Worm (Caenorhabditis elegans) whole organism, late embryonic: ENCODE measurements around the gene bli-2.
A peak's percentile ranks its signal among the peaks of the same experiment; 100 is the strongest.

Source experiments
- C08G9.2 ChIP-seq: sonication (generic microtip); optimal IDR thresholded peaks from 2 replicates; lab custom pipeline; 2016; ENCODE audit warnings: mild to moderate bottlenecking, missing genetic modification characterization, moderate library complexity, missing compliant biosample characterization
- K09A11.1 ChIP-seq: sonication (generic microtip); optimal IDR thresholded peaks from 2 replicates; lab custom pipeline; 2017; ENCODE audit warnings: antibody characterized with exemption, mild to moderate bottlenecking, missing genetic modification characterization, missing compliant biosample characterization; ENCODE audit not compliant: insufficient read depth
- Y22D7AL.16 ChIP-seq: sonication (generic microtip); optimal IDR thresholded peaks from 2 replicates; lab custom pipeline; 2016; ENCODE audit warnings: missing genetic modification characterization, missing compliant biosample characterization
- ahr-1 ChIP-seq: sonication (generic microtip); optimal IDR thresholded peaks from 2 replicates; lab custom pipeline; 2016; ENCODE audit warnings: missing genetic modification characterization, missing compliant biosample characterization
- ama-1 ChIP-seq: fragments of 150-350 bp; optimal IDR thresholded peaks from 2 replicates; lab custom pipeline; 2014
- ceh-14 ChIP-seq: sonication (generic microtip); optimal IDR thresholded peaks from 2 replicates; lab custom pipeline; 2016; ENCODE audit warnings: missing genotype, missing genetic modification characterization, missing compliant biosample characterization
- ceh-18 ChIP-seq: sonication (generic microtip); optimal IDR thresholded peaks from 2 replicates; lab custom pipeline; 2016; ENCODE audit warnings: missing genetic modification characterization, missing compliant biosample characterization
- ceh-2 ChIP-seq: sonication (generic microtip); optimal IDR thresholded peaks from 2 replicates; lab custom pipeline; 2016; ENCODE audit warnings: missing genotype, missing genetic modification characterization, missing compliant biosample characterization
- ceh-24 ChIP-seq: sonication (generic microtip); optimal IDR thresholded peaks from 2 replicates; lab custom pipeline; 2016; ENCODE audit warnings: mild to moderate bottlenecking, missing genetic modification characterization, missing compliant biosample characterization
- ceh-30 ChIP-seq: fragments of 150-350 bp; optimal IDR thresholded peaks from 2 replicates; lab custom pipeline; 2014; ENCODE audit warnings: missing biosample characterization, missing genetic modification characterization
- ceh-45 ChIP-seq: fragments of 200-800 bp; sonication (Bioruptor generic); IDR thresholded peaks from 2 replicates; pipeline ENCODE4 v1.3.6; 2022; ENCODE audit warnings: missing genetic modification reagents, missing genetic modification characterization, missing compliant biosample characterization
- ceh-6 ChIP-seq: fragments of 200-800 bp; sonication (Bioruptor generic); optimal IDR thresholded peaks from 2 replicates; lab custom pipeline; 2018; ENCODE audit warnings: mild to moderate bottlenecking, missing genetic modification characterization, missing compliant biosample characterization
- ceh-9 ChIP-seq: sonication (generic microtip); optimal IDR thresholded peaks from 2 replicates; lab custom pipeline; 2016; ENCODE audit warnings: mild to moderate bottlenecking, missing genetic modification characterization, inconsistent platforms, missing compliant biosample characterization
- dmd-4 ChIP-seq: sonication (generic microtip); optimal IDR thresholded peaks from 2 replicates; lab custom pipeline; 2016; ENCODE audit warnings: borderline replicate concordance, missing genetic modification characterization, missing compliant biosample characterization
- elt-2 ChIP-seq: sonication (generic microtip); optimal IDR thresholded peaks from 2 replicates; lab custom pipeline; 2016; ENCODE audit warnings: missing genetic modification reagents, missing genetic modification characterization, missing compliant biosample characterization
- ets-4 ChIP-seq: sonication (generic microtip); optimal IDR thresholded peaks from 2 replicates; lab custom pipeline; 2016; ENCODE audit warnings: missing genetic modification characterization, missing compliant biosample characterization
- eyg-1 ChIP-seq: sonication (generic microtip); optimal IDR thresholded peaks from 2 replicates; lab custom pipeline; 2016; ENCODE audit warnings: missing genotype, missing genetic modification characterization, missing compliant biosample characterization
- fax-1 ChIP-seq: sonication (generic microtip); optimal IDR thresholded peaks from 2 replicates; lab custom pipeline; 2016; ENCODE audit warnings: missing genotype, missing genetic modification characterization, missing compliant biosample characterization
- fkh-10 ChIP-seq: fragments of 150-350 bp; optimal IDR thresholded peaks from 2 replicates; lab custom pipeline; 2014; ENCODE audit warnings: missing biosample characterization, missing genetic modification reagents, missing genetic modification characterization
- fkh-6 ChIP-seq: sonication (generic microtip); optimal IDR thresholded peaks from 2 replicates; lab custom pipeline; 2016; ENCODE audit warnings: missing genetic modification characterization, missing compliant biosample characterization
- hlh-13 ChIP-seq: fragments of 200-800 bp; sonication (Bioruptor generic); optimal IDR thresholded peaks from 2 replicates; lab custom pipeline; 2018; ENCODE audit warnings: mild to moderate bottlenecking, missing genetic modification characterization, missing compliant biosample characterization
- hlh-15 ChIP-seq: sonication (generic microtip); optimal IDR thresholded peaks from 2 replicates; lab custom pipeline; 2016; ENCODE audit warnings: missing genetic modification characterization, missing compliant biosample characterization
- hlh-30 ChIP-seq: sonication (generic microtip); optimal IDR thresholded peaks from 2 replicates; lab custom pipeline; 2017; ENCODE audit warnings: antibody characterized with exemption, missing genetic modification characterization, missing compliant biosample characterization; ENCODE audit not compliant: insufficient read depth
- hlh-8 ChIP-seq: sonication (generic microtip); optimal IDR thresholded peaks from 2 replicates; lab custom pipeline; 2016; ENCODE audit warnings: missing genotype, missing genetic modification characterization, missing compliant biosample characterization
- lin-11 ChIP-seq: fragments of 200-800 bp; sonication (Bioruptor generic); optimal IDR thresholded peaks from 2 replicates; lab custom pipeline; 2018; ENCODE audit warnings: mild to moderate bottlenecking, missing genetic modification characterization, missing compliant biosample characterization
- madf-2 ChIP-seq: sonication (generic microtip); optimal IDR thresholded peaks from 2 replicates; lab custom pipeline; 2017; ENCODE audit warnings: missing genetic modification characterization, missing compliant biosample characterization
- mec-3 ChIP-seq: sonication (generic microtip); optimal IDR thresholded peaks from 2 replicates; lab custom pipeline; 2016; ENCODE audit warnings: borderline replicate concordance, missing genetic modification characterization, missing compliant biosample characterization
- nhr-11 ChIP-seq: fragments of 150-350 bp; optimal IDR thresholded peaks from 2 replicates; lab custom pipeline; 2014; ENCODE audit warnings: missing biosample characterization, missing genetic modification characterization
- nhr-232 ChIP-seq: sonication (generic microtip); optimal IDR thresholded peaks from 2 replicates; lab custom pipeline; 2016; ENCODE audit warnings: missing genetic modification characterization, missing compliant biosample characterization
- npax-4 ChIP-seq: sonication (generic microtip); optimal IDR thresholded peaks from 2 replicates; lab custom pipeline; 2016; ENCODE audit warnings: missing genetic modification characterization, missing compliant biosample characterization
- odd-2 ChIP-seq: sonication (generic microtip); optimal IDR thresholded peaks from 2 replicates; lab custom pipeline; 2017; ENCODE audit warnings: antibody characterized with exemption, mild to moderate bottlenecking, missing genetic modification characterization, missing compliant biosample characterization
- pha-2 ChIP-seq: sonication (generic microtip); optimal IDR thresholded peaks from 2 replicates; lab custom pipeline; 2017; ENCODE audit warnings: mild to moderate bottlenecking, missing genetic modification characterization, missing compliant biosample characterization
- ref-2 ChIP-seq: sonication (generic microtip); optimal IDR thresholded peaks from 2 replicates; lab custom pipeline; 2016; ENCODE audit warnings: missing genetic modification characterization, missing compliant biosample characterization
- rnt-1 ChIP-seq: sonication (generic microtip); optimal IDR thresholded peaks from 2 replicates; lab custom pipeline; 2016; ENCODE audit warnings: missing genetic modification characterization, missing compliant biosample characterization
- sdc-2 ChIP-seq: sonication (generic microtip); optimal IDR thresholded peaks from 2 replicates; lab custom pipeline; 2016; ENCODE audit warnings: missing genotype, missing genetic modification characterization, missing compliant biosample characterization
- sox-2 ChIP-seq: fragments of 200-800 bp; sonication (Bioruptor generic); IDR thresholded peaks from 2 replicates; pipeline ENCODE4 v1.3.6; 2022; ENCODE audit warnings: missing genetic modification reagents, missing genetic modification characterization, missing compliant biosample characterization
- sox-4 ChIP-seq: sonication (generic microtip); optimal IDR thresholded peaks from 2 replicates; lab custom pipeline; 2017; ENCODE audit warnings: mild to moderate bottlenecking, missing genetic modification characterization, inconsistent platforms, missing compliant biosample characterization
- tbx-2 ChIP-seq: sonication (generic microtip); optimal IDR thresholded peaks from 2 replicates; lab custom pipeline; 2016; ENCODE audit warnings: missing genetic modification characterization, missing compliant biosample characterization
- ttx-3 ChIP-seq: sonication (generic microtip); optimal IDR thresholded peaks from 2 replicates; lab custom pipeline; 2016; ENCODE audit warnings: missing genetic modification reagents, missing genetic modification characterization, missing compliant biosample characterization
- unc-3 ChIP-seq, 2 experiments: fragments of 200-800 bp in 1 of 2; sonication (Bioruptor generic) in 1 of 2; sonication (generic microtip) in 1 of 2; conservative IDR thresholded peaks in 1 of 2; optimal IDR thresholded peaks in 1 of 2; 2 replicates each; pipeline versions ENCODE4 v1.3.6 to Lab custom; 2016 to 2022; ENCODE audit warnings: missing compliant biosample characterization in 2 of 2, missing genetic modification characterization in 2 of 2, missing genetic modification reagents in 1 of 2
- unc-42 ChIP-seq: sonication (generic microtip); optimal IDR thresholded peaks from 2 replicates; lab custom pipeline; 2016; ENCODE audit warnings: missing genotype, missing genetic modification characterization, missing compliant biosample characterization
- unc-86 ChIP-seq: sonication (generic microtip); optimal IDR thresholded peaks from 2 replicates; lab custom pipeline; 2016; ENCODE audit warnings: missing genetic modification characterization, missing compliant biosample characterization
- zip-5 ChIP-seq: sonication (generic microtip); optimal IDR thresholded peaks from 2 replicates; lab custom pipeline; 2016; ENCODE audit warnings: missing genetic modification characterization, missing compliant biosample characterization
- ztf-16 ChIP-seq: sonication (generic microtip); optimal IDR thresholded peaks from 2 replicates; lab custom pipeline; 2017; ENCODE audit warnings: missing genetic modification characterization, missing compliant biosample characterization

The bli-2 gene

DNA sequence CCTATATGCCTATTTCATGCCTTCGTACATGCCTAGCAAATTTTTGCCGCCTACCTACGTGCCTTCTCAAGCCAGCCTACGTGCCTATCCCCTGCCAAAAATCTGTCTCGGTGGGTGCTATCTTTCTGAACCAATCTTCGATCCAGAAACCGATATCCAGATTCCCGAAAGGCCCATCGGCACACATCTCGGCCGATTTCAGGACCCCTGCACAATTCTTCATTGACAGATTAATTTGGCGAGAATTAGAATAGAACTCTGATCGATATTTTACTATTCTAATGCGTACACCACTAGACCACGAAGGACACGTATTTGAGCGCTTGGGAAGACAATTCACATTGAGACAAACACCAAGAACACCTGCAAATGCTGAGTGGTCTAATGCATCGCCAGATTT is 15.3 kb upstream of the bli-2 start:
- no peak for TF ChIP-seq sox-4 (tag; lab: Kevin White, UChicago)
- no peak for TF ChIP-seq C08G9.2 (tag; lab: Kevin White, UChicago)
- TF ChIP-seq nhr-232 (tag; lab: Kevin White, UChicago) = no peak
- TF ChIP-seq pha-2 = no peak
- TF ChIP-seq hlh-8 = no peak
- no peak for TF ChIP-seq hlh-30 (tag; lab: Kevin White, UChicago)
- no peak for TF ChIP-seq ahr-1 (tag; lab: Kevin White, UChicago)
- no peak for TF ChIP-seq fax-1 (tag; lab: Kevin White, UChicago)
- no peak for TF ChIP-seq rnt-1 (tag; lab: Kevin White, UChicago)
- no peak for TF ChIP-seq tbx-2 (tag; lab: Kevin White, UChicago)
- TF ChIP-seq ceh-30 (tag; lab: Kevin White, UChicago) = no peak
- no peak for TF ChIP-seq K09A11.1
- no peak for TF ChIP-seq fkh-10
- TF ChIP-seq eyg-1 = no peak
- no peak for TF ChIP-seq elt-2 (tag; lab: Kevin White, UChicago)
- no peak for TF ChIP-seq ceh-24 (tag; lab: Kevin White, UChicago)
- TF ChIP-seq ets-4 = no peak
- TF ChIP-seq lin-11 (tag; lab: Kevin White, UChicago) = no peak

DNA sequence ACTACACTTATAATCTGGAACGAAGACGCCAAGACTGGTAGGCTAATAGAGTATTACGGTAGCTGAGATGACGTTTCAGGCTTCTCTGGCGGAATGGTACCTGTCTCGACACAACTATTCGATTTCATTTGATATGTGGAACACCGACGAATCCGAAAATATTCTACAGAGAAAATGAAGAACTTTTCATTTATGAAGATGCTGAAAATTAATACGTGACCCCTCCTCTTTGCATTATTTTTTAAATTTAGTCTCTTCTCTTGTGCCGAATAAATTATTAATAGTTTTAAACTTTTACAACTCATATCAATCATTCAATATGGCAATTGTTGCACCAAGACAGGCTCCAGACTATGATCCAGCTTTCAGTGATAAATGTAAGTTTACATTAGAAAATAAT is 13.8 kb upstream of the bli-2 start, which contains the start of gene C25H3.16:
Gene C25H3.16 (plus strand): TSS at position 301 of the 400 bp plus-strand sequence.
- TF ChIP-seq hlh-8 (no peak), sox-2 (GFP tag; lab: Robert Waterston, UW) (no peak), pha-2 (no peak), ceh-30 (tag; lab: Kevin White, UChicago) (no peak), ztf-16 (no peak), hlh-15 (tag; lab: Kevin White, UChicago) (no peak)

DNA sequence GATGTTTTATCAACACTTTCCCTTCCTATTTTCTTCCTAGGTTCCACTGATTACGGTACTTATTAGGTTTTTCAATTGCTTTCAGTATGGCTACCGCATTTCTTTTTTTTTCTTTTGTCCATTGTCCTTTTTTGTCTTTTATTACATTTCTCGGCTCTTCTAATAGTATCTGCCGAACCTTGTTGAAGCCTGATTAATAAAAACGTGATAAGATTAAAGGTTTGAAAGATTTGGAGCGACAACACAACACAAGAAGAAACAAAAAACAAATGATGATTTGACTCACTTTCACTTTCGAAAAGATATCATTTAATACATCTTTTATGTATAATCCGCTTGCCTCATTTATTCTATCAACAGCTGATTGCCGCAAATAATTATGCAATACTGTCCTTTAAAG is 12.8 kb upstream of the bli-2 start, which contains the start of gene C25H3.15:
Gene C25H3.15 (plus strand): TSS at position 301 of the 400 bp plus-strand sequence.
- TF ChIP-seq madf-2 (tag; lab: Kevin White, UChicago) (no peak), ama-1 (lab: Kevin White, UChicago) (no peak), ceh-6 (GFP tag; lab: Kevin White, UChicago) (no peak), ceh-2 (tag; lab: Kevin White, UChicago) (no peak), ceh-45 (GFP tag; lab: Robert Waterston, UW) (no peak), ceh-18 (no peak), mec-3 (tag; lab: Kevin White, UChicago) (no peak), hlh-8 (no peak), ceh-9 (tag; lab: Kevin White, UChicago) (no peak), pha-2 (no peak), ceh-24 (tag; lab: Kevin White, UChicago) (no peak), hlh-13 (GFP tag; lab: Kevin White, UChicago) (no peak), zip-5 (tag; lab: Kevin White, UChicago) (no peak), sdc-2 (no peak), fkh-6 (tag; lab: Kevin White, UChicago) (no peak)

DNA sequence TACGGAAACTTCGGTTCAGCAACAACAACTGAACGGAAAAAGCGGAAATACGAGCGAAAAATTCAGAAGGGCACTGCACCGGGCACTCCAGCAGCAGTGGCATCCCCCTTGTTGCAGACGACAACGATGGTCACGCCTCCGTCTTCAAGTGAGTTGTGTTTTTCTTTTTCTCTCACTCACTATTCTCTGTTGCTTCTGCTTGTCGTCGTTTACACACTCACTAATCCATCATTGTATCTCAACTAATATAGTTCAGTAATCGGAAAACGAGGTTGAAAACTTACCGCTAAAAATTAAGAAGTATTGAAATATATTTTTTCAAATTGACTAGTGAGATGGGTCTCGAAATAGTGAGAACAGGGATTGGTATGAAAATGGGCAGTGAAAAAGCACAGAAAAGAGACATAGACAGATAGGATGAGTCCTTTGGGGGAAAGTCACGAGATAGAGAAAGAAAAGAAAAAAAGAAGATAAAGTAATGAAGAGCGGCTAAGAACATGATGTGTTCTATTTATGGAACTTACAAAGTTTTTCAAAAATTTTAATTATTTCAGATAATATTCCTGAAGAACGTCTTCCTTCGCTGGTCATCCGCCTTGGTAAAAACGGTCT is 11.1 kb upstream of the bli-2 start:
- TF ChIP-seq ets-4 (no peak), unc-42 (tag; lab: Kevin White, UChicago) (peak; percentile 12), ceh-14 (tag; lab: Kevin White, UChicago) (peak; percentile 10)

DNA sequence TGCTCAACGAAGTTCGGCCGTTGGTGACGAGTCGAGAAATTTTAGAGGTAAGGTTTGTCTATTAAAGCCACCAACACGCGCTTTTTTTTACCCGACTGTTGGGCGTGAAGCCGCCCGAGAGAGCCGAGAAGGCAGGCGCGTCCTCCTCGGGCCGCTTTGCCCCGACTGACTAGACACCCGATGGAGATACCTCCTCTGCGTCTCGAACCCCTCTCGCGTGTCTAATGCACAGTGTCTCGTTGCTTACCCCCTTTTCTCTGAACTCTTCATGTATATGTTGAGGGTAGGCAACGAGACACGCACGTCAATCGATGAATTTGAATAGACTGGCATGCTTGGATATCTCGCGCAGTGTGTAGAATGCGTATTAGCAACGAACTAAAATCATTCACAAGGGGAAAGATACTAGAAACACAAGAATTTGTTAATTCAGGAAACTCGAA is 9.5 kb upstream of the bli-2 start:
- peak; percentile 38 for TF ChIP-seq nhr-11 (tag; lab: Kevin White, UChicago)
- TF ChIP-seq ref-2 = peak; percentile 78
- no peak for TF ChIP-seq hlh-15 (tag; lab: Kevin White, UChicago)
- TF ChIP-seq unc-42 (tag; lab: Kevin White, UChicago) = peak; percentile 36
- TF ChIP-seq elt-2 (tag; lab: Kevin White, UChicago) = peak; percentile 83
- peak; percentile 72 for TF ChIP-seq unc-86 (tag; lab: Kevin White, UChicago)
- peak; percentile 93 for TF ChIP-seq unc-3 (GFP tag; conservative IDR thresholded peaks at IDR 0.05; lab: Robert Waterston, UW)
- TF ChIP-seq unc-3 (tag; optimal IDR thresholded peaks at IDR 0.05; lab: Kevin White, UChicago) = no peak
- peak; percentile 87 for TF ChIP-seq ceh-45 (GFP tag; lab: Robert Waterston, UW)
- TF ChIP-seq fkh-10 = no peak
- TF ChIP-seq Y22D7AL.16 = peak; percentile 78
- TF ChIP-seq nhr-232 (tag; lab: Kevin White, UChicago) = peak; percentile 42
- TF ChIP-seq rnt-1 (tag; lab: Kevin White, UChicago) = peak; percentile 78
- no peak for TF ChIP-seq ttx-3 (tag; lab: Kevin White, UChicago)
- TF ChIP-seq ceh-18 = peak; percentile 90
- no peak for TF ChIP-seq odd-2 (tag; lab: Kevin White, UChicago)
- no peak for TF ChIP-seq npax-4 (tag; lab: Kevin White, UChicago)
- peak; percentile 43 for TF ChIP-seq sdc-2
- TF ChIP-seq dmd-4 (tag; lab: Kevin White, UChicago) = peak; percentile 61
